Worm (Caenorhabditis elegans) whole organism, L1 larva: ENCODE measurements around the gene C43C3.4.

Experiments
- C16A3.4 ChIP-seq: fragments of 150-350 bp; optimal IDR thresholded peaks from 2 replicates; lab custom pipeline; 2014; ENCODE audit warnings: missing biosample characterization, missing genetic modification characterization
- aha-1 ChIP-seq: fragments of 150-350 bp; optimal IDR thresholded peaks from 2 replicates; lab custom pipeline; 2014; ENCODE audit warnings: missing biosample characterization, missing genetic modification characterization
- ama-1 ChIP-seq: fragments of 150-350 bp; optimal IDR thresholded peaks from 2 replicates; lab custom pipeline; 2014
- blmp-1 ChIP-seq: fragments of 150-350 bp; optimal IDR thresholded peaks from 2 replicates; lab custom pipeline; 2014; ENCODE audit warnings: missing biosample characterization, missing genetic modification characterization
- ceh-82 ChIP-seq, 3 experiments: fragments of 150-350 bp in 1 of 3; sonication (generic microtip) in 2 of 3; optimal IDR thresholded peaks; 2 replicates each; lab custom pipeline; 2014 to 2017; ENCODE audit warnings: missing biosample characterization in 3 of 3, missing genetic modification characterization in 3 of 3
- ceh-88 ChIP-seq: fragments of 200-800 bp; sonication (Bioruptor generic); IDR thresholded peaks from 2 replicates; pipeline ENCODE4 v1.3.6; 2022; ENCODE audit warnings: missing genetic modification characterization, missing compliant biosample characterization
- ceh-90 ChIP-seq: sonication (generic microtip); optimal IDR thresholded peaks from 2 replicates; lab custom pipeline; 2016; ENCODE audit warnings: missing genetic modification characterization, missing compliant biosample characterization
- dpl-1 ChIP-seq, 3 experiments: fragments of 150-350 bp in 2 of 3; sonication (generic microtip) in 1 of 3; optimal IDR thresholded peaks; 2 replicates each; lab custom pipeline; 2014 to 2017; ENCODE audit warnings: missing biosample characterization in 3 of 3, missing genetic modification characterization in 3 of 3, missing genetic modification reagents in 3 of 3
- efl-1 ChIP-seq, 4 experiments: fragments of 150-350 bp; optimal IDR thresholded peaks in 3 of 4; peaks in 1 of 4; 1 replicate in 1 of 4; 2 replicates in 3 of 4; lab custom pipeline; 2014; ENCODE audit warnings: missing biosample characterization in 2 of 4, missing genetic modification characterization in 2 of 4, missing genetic modification reagents in 2 of 4
- efl-3 ChIP-seq: fragments of 200-800 bp; sonication (Bioruptor generic); optimal IDR thresholded peaks from 2 replicates; lab custom pipeline; 2018; ENCODE audit warnings: mild to moderate bottlenecking, missing genetic modification characterization, missing compliant biosample characterization
- fkh-10 ChIP-seq: sonication (generic microtip); optimal IDR thresholded peaks from 2 replicates; lab custom pipeline; 2017; ENCODE audit warnings: missing biosample characterization, missing genetic modification reagents, missing genetic modification characterization
- fkh-4 ChIP-seq: sonication (generic microtip); optimal IDR thresholded peaks from 2 replicates; lab custom pipeline; 2016; ENCODE audit warnings: missing compliant biosample characterization, missing genetic modification characterization, borderline replicate concordance
- fkh-8 ChIP-seq: sonication (generic microtip); optimal IDR thresholded peaks from 2 replicates; lab custom pipeline; 2016; ENCODE audit warnings: mild to moderate bottlenecking, missing genetic modification characterization, missing compliant biosample characterization
- grh-1 ChIP-seq: fragments of 200-800 bp; sonication (Bioruptor generic); IDR thresholded peaks from 2 replicates; pipeline ENCODE4 v1.3.6; 2022; ENCODE audit warnings: missing genetic modification reagents, missing genetic modification characterization, missing compliant biosample characterization
- hlh-4 ChIP-seq: sonication (generic microtip); optimal IDR thresholded peaks from 2 replicates; lab custom pipeline; 2016; ENCODE audit warnings: mild to moderate bottlenecking, missing genetic modification characterization, missing compliant biosample characterization
- isw-1 ChIP-seq: fragments of 200-800 bp; sonication (Bioruptor generic); IDR thresholded peaks from 2 replicates; pipeline ENCODE4 v1.3.6; 2022; ENCODE audit warnings: missing genetic modification characterization, missing compliant biosample characterization
- jun-1 ChIP-seq: fragments of 150-350 bp; optimal IDR thresholded peaks from 2 replicates; lab custom pipeline; 2014; ENCODE audit warnings: missing biosample characterization, missing genetic modification reagents, missing genetic modification characterization
- lin-14 ChIP-seq: fragments of 200-800 bp; sonication (Bioruptor generic); optimal IDR thresholded peaks from 2 replicates; lab custom pipeline; 2018; ENCODE audit warnings: mild to moderate bottlenecking, missing genetic modification characterization, moderate library complexity, missing compliant biosample characterization
- lin-39 ChIP-seq: fragments of 150-350 bp; optimal IDR thresholded peaks from 2 replicates; lab custom pipeline; 2014; ENCODE audit warnings: missing biosample characterization, missing genetic modification reagents, missing genetic modification characterization
- lsy-2 ChIP-seq, 2 experiments: fragments of 150-350 bp; optimal IDR thresholded peaks; 2 replicates each; lab custom pipeline; 2014; ENCODE audit warnings: missing biosample characterization in 2 of 2, missing genetic modification characterization in 2 of 2
- mdl-1 ChIP-seq, 2 experiments: fragments of 150-350 bp; optimal IDR thresholded peaks; 2 replicates each; lab custom pipeline; 2014 to 2017; ENCODE audit warnings: missing biosample characterization in 2 of 2, missing genetic modification characterization in 2 of 2, inconsistent platforms in 1 of 2
- mef-2 ChIP-seq: fragments of 150-350 bp; optimal IDR thresholded peaks from 2 replicates; lab custom pipeline; 2014; ENCODE audit warnings: missing biosample characterization, missing genetic modification characterization
- mep-1 ChIP-seq: fragments of 150-350 bp; optimal IDR thresholded peaks from 2 replicates; lab custom pipeline; 2014; ENCODE audit warnings: missing biosample characterization, missing genetic modification characterization
- nhr-12 ChIP-seq: sonication (generic microtip); optimal IDR thresholded peaks from 2 replicates; lab custom pipeline; 2017; ENCODE audit warnings: missing biosample characterization, missing genetic modification characterization
- nhr-20 ChIP-seq: sonication (generic microtip); optimal IDR thresholded peaks from 2 replicates; lab custom pipeline; 2016; ENCODE audit warnings: mild to moderate bottlenecking, missing genetic modification characterization, missing compliant biosample characterization
- nhr-237 ChIP-seq: fragments of 150-350 bp; optimal IDR thresholded peaks from 2 replicates; lab custom pipeline; 2014; ENCODE audit warnings: missing biosample characterization, missing genetic modification characterization
- nhr-47 ChIP-seq: sonication (generic microtip); optimal IDR thresholded peaks from 2 replicates; lab custom pipeline; 2016; ENCODE audit warnings: mild to moderate bottlenecking, missing genetic modification characterization, moderate library complexity, missing compliant biosample characterization
- nhr-71 ChIP-seq: sonication (generic microtip); optimal IDR thresholded peaks from 2 replicates; lab custom pipeline; 2016; ENCODE audit warnings: mild to moderate bottlenecking, missing genetic modification characterization, moderate library complexity, missing compliant biosample characterization
- nhr-77 ChIP-seq: fragments of 150-350 bp; optimal IDR thresholded peaks from 2 replicates; lab custom pipeline; 2014; ENCODE audit warnings: missing biosample characterization, missing genetic modification characterization
- nhr-85 ChIP-seq: sonication (generic microtip); peaks from one replicate; lab custom pipeline; 2016; ENCODE audit warnings: missing genetic modification characterization, inconsistent platforms, missing compliant biosample characterization
- nhr-90 ChIP-seq: sonication (generic microtip); optimal IDR thresholded peaks from 2 replicates; lab custom pipeline; 2016; ENCODE audit warnings: mild to moderate bottlenecking, missing genetic modification characterization, missing compliant biosample characterization; ENCODE audit not compliant: poor library complexity
- skn-1 ChIP-seq: fragments of 150-350 bp; optimal IDR thresholded peaks from 2 replicates; lab custom pipeline; 2014; ENCODE audit warnings: missing biosample characterization, missing genetic modification characterization
- snu-23 ChIP-seq: sonication (generic microtip); optimal IDR thresholded peaks from 2 replicates; lab custom pipeline; 2016; ENCODE audit warnings: missing genetic modification characterization, missing compliant biosample characterization
- sox-4 ChIP-seq: sonication (generic microtip); optimal IDR thresholded peaks from 2 replicates; lab custom pipeline; 2016; ENCODE audit warnings: missing genetic modification characterization, missing compliant biosample characterization
- sptf-1 ChIP-seq: fragments of 150-350 bp; optimal IDR thresholded peaks from 2 replicates; lab custom pipeline; 2014; ENCODE audit warnings: missing biosample characterization, missing genetic modification characterization
- zag-1 ChIP-seq: fragments of 150-350 bp; optimal IDR thresholded peaks from 2 replicates; lab custom pipeline; 2014; ENCODE audit warnings: missing biosample characterization, missing genetic modification characterization
- ztf-11 ChIP-seq, 2 experiments: sonication (generic microtip); optimal IDR thresholded peaks; 2 replicates each; lab custom pipeline; 2016 to 2017; ENCODE audit warnings: missing genetic modification characterization in 2 of 2, missing biosample characterization in 1 of 2, missing compliant biosample characterization in 1 of 2

Gene C43C3.4

DNA sequence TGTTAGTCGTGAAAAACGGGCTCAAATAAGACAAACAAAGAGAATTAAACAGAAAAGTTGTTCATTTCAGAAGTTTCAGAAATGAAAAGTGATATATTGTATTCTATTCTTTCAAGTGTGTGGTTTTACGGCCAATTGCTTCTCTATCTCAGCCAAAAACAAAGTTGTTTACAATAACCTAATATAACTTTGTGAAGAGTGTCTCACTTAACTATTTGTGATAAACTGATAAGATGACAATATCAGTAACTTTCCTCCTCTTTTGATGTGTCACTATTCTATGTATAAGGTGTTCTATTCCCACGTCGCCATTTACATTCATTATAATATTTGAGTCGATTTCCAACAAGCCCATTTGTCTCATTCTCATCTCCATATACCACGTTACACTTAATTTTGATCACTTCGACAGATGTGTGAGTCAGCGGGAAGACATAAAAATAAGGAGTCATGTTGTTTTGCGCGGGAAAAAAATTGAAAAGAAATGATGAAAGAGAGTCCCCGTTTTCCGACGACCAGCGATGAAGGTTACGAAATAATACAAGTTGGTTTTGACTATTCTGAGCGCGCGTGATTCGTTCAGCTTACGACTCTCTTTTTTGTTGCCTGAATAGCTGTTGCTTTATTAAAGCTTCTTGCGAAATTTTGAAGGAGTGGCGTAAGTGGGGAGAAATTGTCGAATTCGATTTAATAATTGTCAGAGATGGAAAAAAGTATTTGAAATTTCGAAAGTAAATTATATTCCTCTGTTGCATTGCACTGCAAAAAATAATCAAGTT is 30.7 kb upstream of the C43C3.4 start:
- TF ChIP-seq efl-1 (optimal IDR thresholded peaks at IDR 0.05; lab: Kevin White, UChicago) (peak in 1 of 2 experiments; percentile 47), efl-1 (GFP tag; optimal IDR thresholded peaks at IDR 0.05 in 1 of 2; lab: Kevin White, UChicago) (no peak), blmp-1 (tag; lab: Kevin White, UChicago) (peak; percentile 32), lsy-2 (tag; optimal IDR thresholded peaks at IDR 0.05; lab: Kevin White, UChicago) (peak in 1 of 2 experiments; percentile 54), nhr-20 (tag; lab: Kevin White, UChicago) (peak; percentile 9), lin-39 (tag; lab: Kevin White, UChicago) (no peak), fkh-8 (tag; lab: Kevin White, UChicago) (peak; percentile 32), mef-2 (tag; lab: Kevin White, UChicago) (no peak), nhr-85 (tag; lab: Kevin White, UChicago) (peak; percentile 79), skn-1 (tag; lab: Kevin White, UChicago) (peak; percentile 74), mdl-1 (tag; optimal IDR thresholded peaks at IDR 0.05; lab: Kevin White, UChicago) (peak in 1 of 2 experiments; percentile 0), dpl-1 (GFP tag; optimal IDR thresholded peaks at IDR 0.05; lab: Kevin White, UChicago) (peak; percentile 16 to 40 (median 29)), efl-3 (GFP tag; lab: Kevin White, UChicago) (no peak), jun-1 (tag; lab: Kevin White, UChicago) (no peak), ceh-90 (no peak), nhr-77 (tag; lab: Kevin White, UChicago) (no peak), snu-23 (GFP tag; lab: Kevin White, UChicago) (no peak), mep-1 (tag; lab: Kevin White, UChicago) (peak; percentile 7), isw-1 (GFP tag; lab: Robert Waterston, UW) (peak; percentile 26; the same call in 1 of the 2 replicates), sptf-1 (no peak), nhr-71 (tag; lab: Kevin White, UChicago) (peak; percentile 47), lin-14 (peak; percentile 86), zag-1 (tag; lab: Kevin White, UChicago) (no peak), C16A3.4 (tag; lab: Kevin White, UChicago) (peak; percentile 3), ceh-88 (GFP tag; lab: Robert Waterston, UW) (no peak), ama-1 (lab: Kevin White, UChicago) (no peak), ceh-82 (tag; optimal IDR thresholded peaks at IDR 0.05; lab: Kevin White, UChicago) (peak in 1 of 3 experiments; percentile 25), nhr-47 (peak; percentile 0), nhr-237 (tag; lab: Kevin White, UChicago) (no peak), fkh-10 (GFP tag; lab: Kevin White, UChicago) (peak; percentile 74), hlh-4 (no peak)

DNA sequence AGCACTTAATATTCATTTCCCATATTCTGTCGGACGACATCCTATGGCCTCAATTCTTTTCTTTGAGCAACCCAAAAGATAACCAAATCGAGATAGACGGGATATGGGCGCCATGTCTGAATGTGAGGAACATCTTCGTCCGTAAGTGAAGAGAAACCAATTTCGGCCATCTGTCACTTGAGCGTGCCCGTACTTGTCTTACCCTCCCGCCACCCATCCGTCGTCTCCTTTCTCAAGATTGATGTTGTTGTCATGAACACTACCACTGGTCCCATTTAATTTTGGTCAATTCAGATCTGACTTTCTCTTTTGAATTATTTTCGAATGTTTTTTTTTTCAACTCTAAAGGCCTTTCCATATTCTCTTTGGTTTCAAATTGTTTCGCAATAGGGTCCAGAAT is 28.1 kb upstream of the C43C3.4 start:
- no peak for TF ChIP-seq nhr-77 (tag; lab: Kevin White, UChicago)
- peak in 1 of 2 experiments; percentile 29 for TF ChIP-seq ztf-11 (tag; optimal IDR thresholded peaks at IDR 0.05; lab: Kevin White, UChicago)
- peak; percentile 52 for TF ChIP-seq blmp-1 (tag; lab: Kevin White, UChicago)
- peak; percentile 22 for TF ChIP-seq lin-14
- no peak for TF ChIP-seq dpl-1 (GFP tag; optimal IDR thresholded peaks at IDR 0.05; lab: Kevin White, UChicago)

DNA sequence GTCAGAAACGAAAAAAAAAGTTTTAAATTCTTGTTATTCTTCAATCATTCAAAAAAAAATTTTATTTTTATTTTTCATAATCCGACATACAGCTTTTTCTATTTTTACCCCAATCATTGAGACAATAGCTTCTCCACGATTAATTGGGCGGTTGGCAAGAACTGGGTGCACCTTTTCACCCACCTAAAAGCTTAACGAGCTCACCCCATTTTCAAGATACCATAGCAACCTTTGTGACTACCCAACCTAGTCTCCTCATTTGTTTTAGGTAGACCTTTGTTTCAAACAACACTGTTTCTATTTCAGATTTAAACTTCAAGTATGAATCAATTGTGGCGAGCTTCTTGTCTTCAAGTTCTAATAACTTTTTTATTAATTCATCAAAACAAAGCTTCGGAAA is 23.7 kb upstream of the C43C3.4 start, which contains the start of gene dyf-7:
Gene dyf-7 (plus strand): TSS at position 301 of the 400 bp plus-strand sequence.
- no peak for TF ChIP-seq grh-1 (GFP tag; lab: Robert Waterston, UW)
- no peak for TF ChIP-seq nhr-20 (tag; lab: Kevin White, UChicago)
- TF ChIP-seq ceh-88 (GFP tag; lab: Robert Waterston, UW), result no peak
- TF ChIP-seq isw-1 (GFP tag; lab: Robert Waterston, UW), result no peak
- TF ChIP-seq ceh-90, result no peak
- TF ChIP-seq sox-4 (tag; lab: Kevin White, UChicago), result no peak
- TF ChIP-seq nhr-12, result no peak
- no peak for TF ChIP-seq ztf-11 (tag; optimal IDR thresholded peaks at IDR 0.05; lab: Kevin White, UChicago)
- TF ChIP-seq fkh-4 (tag; lab: Kevin White, UChicago), result no peak
- TF ChIP-seq nhr-90 (tag; lab: Kevin White, UChicago), result no peak
- no peak for TF ChIP-seq aha-1 (tag; lab: Kevin White, UChicago)
- TF ChIP-seq nhr-85 (tag; lab: Kevin White, UChicago), result no peak
- no peak for TF ChIP-seq fkh-10 (GFP tag; lab: Kevin White, UChicago)
- no peak for TF ChIP-seq mdl-1 (tag; optimal IDR thresholded peaks at IDR 0.05; lab: Kevin White, UChicago)
